Worm (Caenorhabditis elegans) whole organism, midembryonic: ENCODE data around the gene che-12.

Source experiments
- T22C8.4 ChIP-seq: fragments of 200-800 bp; sonication (Bioruptor generic); IDR thresholded peaks from 2 replicates; pipeline ENCODE4 v1.3.6; 2022; ENCODE audit warnings: missing genetic modification characterization, missing compliant biosample characterization
- klf-2 ChIP-seq: fragments of 200-800 bp; sonication (Bioruptor generic); conservative IDR thresholded peaks from 2 replicates; pipeline ENCODE4 v1.3.6; 2022; ENCODE audit warnings: missing genetic modification reagents, missing genetic modification characterization, missing compliant biosample characterization
- ref-1 ChIP-seq: fragments of 200-800 bp; sonication (Bioruptor generic); conservative IDR thresholded peaks from 2 replicates; pipeline ENCODE4 v1.3.6; 2022; ENCODE audit warnings: missing genetic modification reagents, missing genetic modification characterization, missing compliant biosample characterization
- ztf-23 ChIP-seq: fragments of 200-800 bp; sonication (Bioruptor generic); IDR thresholded peaks from 2 replicates; pipeline ENCODE4 v1.3.6; 2022; ENCODE audit warnings: missing genetic modification reagents, missing genetic modification characterization, missing compliant biosample characterization

- no peak for TF ChIP-seq klf-2 (GFP tag; lab: Robert Waterston, UW)
- no peak for TF ChIP-seq ztf-23
- TF ChIP-seq T22C8.4 (GFP tag; lab: Robert Waterston, UW): no peak
- TF ChIP-seq ref-1 (GFP tag; lab: Robert Waterston, UW): no peak
These were observed 12.6 kb downstream of the che-12 start, which contains the start of gene col-150 for ce11 chrV:10294549-10294948.
